Worm (Caenorhabditis elegans): ENCODE results near the gene vps-26.
A peak's percentile ranks its signal among the peaks of the same experiment; 100 is the strongest.

DNA sequence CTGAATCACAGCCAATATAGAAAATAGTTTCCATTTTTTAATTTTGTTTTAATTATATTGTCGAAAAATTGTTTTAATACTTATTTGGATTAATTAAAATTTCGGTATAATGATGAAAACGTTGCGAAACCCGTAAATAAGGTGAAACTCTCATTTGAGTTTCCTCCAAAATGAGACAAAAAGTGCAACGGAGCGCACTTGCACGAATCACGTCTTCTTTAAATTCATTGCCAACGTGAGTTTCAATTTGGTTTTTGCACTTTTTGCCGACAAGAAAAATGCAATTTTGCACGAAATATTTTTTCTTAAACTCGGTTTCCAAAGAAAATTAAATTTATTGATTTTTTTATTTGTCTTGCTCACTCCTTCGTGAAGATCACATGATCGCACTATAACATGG lies 44.4 kb upstream of the vps-26 start, which contains the start of gene daf-15:
- TF ChIP-seq W03F9.2 (tag; optimal IDR thresholded peaks at IDR 0.05) (peak; percentile 30), him-1 (tag; optimal IDR thresholded peaks at IDR 0.05) (no peak)

Data from whole organism, L4/young adult.